Worm (Caenorhabditis elegans) whole organism, L1 larva: ENCODE data around the gene nlp-49.

ENCODE experiments used
- fkh-10 ChIP-seq: sonication (generic microtip); optimal IDR thresholded peaks from 2 replicates; lab custom pipeline; 2017; ENCODE audit warnings: missing biosample characterization, missing genetic modification reagents, missing genetic modification characterization
- nhr-20 ChIP-seq: sonication (generic microtip); optimal IDR thresholded peaks from 2 replicates; lab custom pipeline; 2016; ENCODE audit warnings: mild to moderate bottlenecking, missing genetic modification characterization, missing compliant biosample characterization

- TF ChIP-seq nhr-20 = no peak
- no peak for TF ChIP-seq fkh-10
These were observed 26.4 kb downstream of the nlp-49 start, which contains the start of gene egl-6 for ce11 chrX:5930822-5931221.
